Worm (Caenorhabditis elegans): Measurements from ENCODE around the gene catp-5.

The catp-5 gene

ce11 chrX:8086725-8087641, 11.7 kb downstream of the catp-5 start (continued):
- TF ChIP-seq ceh-20 (GFP tag; IDR thresholded peaks at IDR 0.05) = 0 out of 2 replicates have a peak, but pooled peaks have one; percentile 27
- no peak for TF ChIP-seq ceh-32 (tag; optimal IDR thresholded peaks at IDR 0.05; ENCODE audit: poor library complexity)
- peak; percentile 18 for TF ChIP-seq ceh-28 (tag; optimal IDR thresholded peaks at IDR 0.05)
- peak in 1 of 2 experiments; percentile 19 for TF ChIP-seq lsy-2 (tag; optimal IDR thresholded peaks at IDR 0.05)
- TF ChIP-seq dve-1 (tag; optimal IDR thresholded peaks at IDR 0.05; ENCODE audit: insufficient read depth) = peak; percentile 21
- TF ChIP-seq unc-62 (GFP tag; optimal IDR thresholded peaks at IDR 0.05 in 1 of 2) = peak in 1 of 2 experiments; percentile 54
- TF ChIP-seq unc-62 (tag; optimal IDR thresholded peaks at IDR 0.05) = no peak

- TF ChIP-seq skn-1 (tag; optimal IDR thresholded peaks at IDR 0.05) (no peak), aly-2 (tag; optimal IDR thresholded peaks at IDR 0.05) (no peak), nhr-41 (GFP tag; IDR thresholded peaks at IDR 0.05) (no peak), lin-1 (GFP tag; IDR thresholded peaks at IDR 0.05) (no peak), nhr-102 (tag; optimal IDR thresholded peaks at IDR 0.05) (no peak), F49E8.2 (tag; optimal IDR thresholded peaks at IDR 0.05; ENCODE audit: borderline replicate concordance) (no peak), vab-7 (GFP tag; IDR thresholded peaks at IDR 0.05) (no peak), nhr-28 (tag; optimal IDR thresholded peaks at IDR 0.05) (no peak), ZK337.2 (GFP tag; IDR thresholded peaks at IDR 0.05) (no peak), ctbp-1 (GFP tag; IDR thresholded peaks at IDR 0.05) (no peak), saeg-2 (GFP tag; IDR thresholded peaks at IDR 0.05) (no peak), daf-16 (GFP tag; optimal IDR thresholded peaks at IDR 0.05) (no peak), daf-16 (tag; optimal IDR thresholded peaks at IDR 0.05) (no peak), dve-1 (tag; optimal IDR thresholded peaks at IDR 0.05; ENCODE audit: insufficient read depth) (no peak), nhr-111 (GFP tag; optimal IDR thresholded peaks at IDR 0.05) (no peak), T26A8.4 (GFP tag; IDR thresholded peaks at IDR 0.05) (no peak)
These were observed 12.3 kb downstream of the catp-5 start, which contains the start of gene dao-3 for ce11 chrX:8086450-8086724. Gene dao-3, minus strand, starts transcription at chrX:8086550.

ce11 chrX:8084669-8085068, 14.0 kb downstream of the catp-5 start:
- TF ChIP-seq jun-1 (tag; optimal IDR thresholded peaks at IDR 0.05) (no peak), unc-39 (tag; optimal IDR thresholded peaks at IDR 0.05) (no peak), aha-1 (tag) (peak; percentile 97), Y75B8A.6 (GFP tag; IDR thresholded peaks at IDR 0.05) (no peak), ZK546.5 (tag; optimal IDR thresholded peaks at IDR 0.05) (no peak), mdt-29 (GFP tag; IDR thresholded peaks at IDR 0.05) (no peak), arid-1 (GFP tag; conservative IDR thresholded peaks at IDR 0.05) (no peak), nhr-48 (tag; optimal IDR thresholded peaks at IDR 0.05) (no peak), egl-27 (tag; optimal IDR thresholded peaks at IDR 0.05) (no peak), hif-1 (tag; optimal IDR thresholded peaks at IDR 0.05) (no peak), lin-39 (tag; optimal IDR thresholded peaks at IDR 0.05) (no peak), zag-1 (tag; optimal IDR thresholded peaks at IDR 0.05) (no peak), zip-11 (GFP tag; IDR thresholded peaks at IDR 0.05) (no peak), madf-5 (GFP tag; IDR thresholded peaks at IDR 0.05) (no peak), ztf-7 (tag; optimal IDR thresholded peaks at IDR 0.05) (no peak), tag-97 (GFP tag; IDR thresholded peaks at IDR 0.05) (no peak), aly-2 (tag; optimal IDR thresholded peaks at IDR 0.05) (no peak), dve-1 (tag; optimal IDR thresholded peaks at IDR 0.05; ENCODE audit: insufficient read depth) (no peak), snpc-1.2 (GFP tag; IDR thresholded peaks at IDR 0.05) (no peak), cey-2 (tag; optimal IDR thresholded peaks at IDR 0.05; ENCODE audit: borderline replicate concordance, insufficient read depth) (no peak), daf-16 (GFP tag; optimal IDR thresholded peaks at IDR 0.05) (no peak), daf-16 (tag; optimal IDR thresholded peaks at IDR 0.05) (peak; percentile 2), daf-19 (GFP tag; conservative IDR thresholded peaks at IDR 0.05) (no peak), nhr-102 (tag; optimal IDR thresholded peaks at IDR 0.05) (no peak), dpl-1 (GFP tag; optimal IDR thresholded peaks at IDR 0.05) (no peak), nhr-28 (tag; optimal IDR thresholded peaks at IDR 0.05) (peak; percentile 16)

All from whole organism, L4 larva.